Worm (Caenorhabditis elegans) whole organism, L1 larva: Measurements from ENCODE around the gene srt-32.

Source experiments
- blmp-1 ChIP-seq: fragments of 150-350 bp; optimal IDR thresholded peaks from 2 replicates; lab custom pipeline; 2014; ENCODE audit warnings: missing biosample characterization, missing genetic modification characterization
- ces-1 ChIP-seq: fragments of 150-350 bp; optimal IDR thresholded peaks from 2 replicates; lab custom pipeline; 2014; ENCODE audit warnings: missing biosample characterization, missing genetic modification reagents, missing genetic modification characterization
- dpl-1 ChIP-seq, 3 experiments: fragments of 150-350 bp in 2 of 3; sonication (generic microtip) in 1 of 3; optimal IDR thresholded peaks; 2 replicates each; lab custom pipeline; 2014 to 2017; ENCODE audit warnings: missing biosample characterization in 3 of 3, missing genetic modification characterization in 3 of 3, missing genetic modification reagents in 3 of 3
- fos-1 ChIP-seq: fragments of 150-350 bp; optimal IDR thresholded peaks from 2 replicates; lab custom pipeline; 2014; ENCODE audit warnings: missing biosample characterization, missing genetic modification characterization
- lin-15B ChIP-seq: fragments of 150-350 bp; sonication (generic microtip); optimal IDR thresholded peaks from 3 replicates; lab custom pipeline; 2014; ENCODE audit warnings: missing biosample characterization, missing genetic modification characterization
- lin-39 ChIP-seq: fragments of 150-350 bp; optimal IDR thresholded peaks from 2 replicates; lab custom pipeline; 2014; ENCODE audit warnings: missing biosample characterization, missing genetic modification reagents, missing genetic modification characterization
- pag-3 ChIP-seq: sonication (generic microtip); optimal IDR thresholded peaks from 2 replicates; lab custom pipeline; 2017; ENCODE audit warnings: missing genetic modification characterization, mild to moderate bottlenecking, missing compliant biosample characterization, antibody characterized with exemption, borderline replicate concordance; ENCODE audit not compliant: insufficient read depth
- tbx-2 ChIP-seq: sonication (generic microtip); optimal IDR thresholded peaks from 2 replicates; lab custom pipeline; 2016; ENCODE audit warnings: missing genetic modification characterization, missing compliant biosample characterization
- unc-130 ChIP-seq: fragments of 150-350 bp; optimal IDR thresholded peaks from 2 replicates; lab custom pipeline; 2017; ENCODE audit warnings: missing biosample characterization, missing genetic modification characterization, inconsistent platforms
- ztf-11 ChIP-seq, 2 experiments: sonication (generic microtip); optimal IDR thresholded peaks; 2 replicates each; lab custom pipeline; 2016 to 2017; ENCODE audit warnings: missing genetic modification characterization in 2 of 2, missing biosample characterization in 1 of 2, missing compliant biosample characterization in 1 of 2

- no peak for TF ChIP-seq fos-1 (tag; lab: Kevin White, UChicago)
- TF ChIP-seq unc-130 = peak; percentile 6
- no peak for TF ChIP-seq lin-15B (tag; lab: Kevin White, UChicago)
- no peak for TF ChIP-seq ces-1
- TF ChIP-seq pag-3 (tag; lab: Kevin White, UChicago) = peak; percentile 6
- TF ChIP-seq blmp-1 (tag; lab: Kevin White, UChicago) = peak; percentile 99
- TF ChIP-seq lin-39 (tag; lab: Kevin White, UChicago) = no peak
- TF ChIP-seq dpl-1 (GFP tag; optimal IDR thresholded peaks at IDR 0.05; lab: Kevin White, UChicago) = no peak
- TF ChIP-seq tbx-2 (tag; lab: Kevin White, UChicago) = peak; percentile 42
- TF ChIP-seq ztf-11 (tag; optimal IDR thresholded peaks at IDR 0.05; lab: Kevin White, UChicago) = no peak
Observed at ce11 chrV:14510746-14511145, 48.7 kb upstream of the srt-32 start, which contains the start of gene R02D5.9.
